Worm (Caenorhabditis elegans) whole organism, L1 larva: ENCODE measurements around the gene C13A10.2.

ENCODE experiments used
- F16B12.6 ChIP-seq: fragments of 150-350 bp; optimal IDR thresholded peaks from 2 replicates; lab custom pipeline; 2014; ENCODE audit warnings: missing biosample characterization, missing genetic modification characterization
- pqm-1 ChIP-seq: sonication (generic microtip); optimal IDR thresholded peaks from 3 replicates; lab custom pipeline; 2017; ENCODE audit warnings: missing biosample characterization, missing genetic modification characterization

DNA sequence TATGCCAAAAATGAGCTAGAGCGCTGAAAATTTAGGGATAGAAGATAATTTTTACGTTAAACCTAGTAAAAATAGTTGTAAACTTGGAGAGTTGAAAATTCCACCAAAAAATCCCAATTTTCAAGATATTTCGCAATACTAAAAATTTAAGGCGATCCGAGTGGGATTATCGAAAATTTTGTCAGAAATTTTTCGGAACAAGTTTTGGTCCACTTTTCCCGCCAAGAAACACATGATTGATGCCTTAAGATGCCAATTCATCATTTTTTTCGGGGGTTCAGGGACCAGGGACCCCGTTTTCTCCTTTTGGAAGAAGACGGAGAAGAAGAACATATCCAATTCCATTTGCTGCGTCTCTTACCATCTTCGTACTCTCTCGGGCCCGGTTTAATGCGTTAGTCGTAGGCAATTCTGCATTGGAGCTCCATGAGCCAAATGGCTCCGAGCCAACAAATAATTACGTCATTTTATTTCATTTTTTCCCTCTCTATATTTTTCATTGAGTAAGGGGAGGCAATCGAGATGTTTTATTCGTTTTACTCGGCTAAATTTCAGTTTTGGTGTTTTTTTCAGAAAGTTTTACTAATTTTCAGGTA lies 13.2 kb downstream of the C13A10.2 start:
- TF ChIP-seq pqm-1 (tag; lab: Kevin White, UChicago) = no peak
- no peak for TF ChIP-seq F16B12.6 (tag; lab: Kevin White, UChicago)
